Worm (Caenorhabditis elegans) whole organism, late embryonic: ENCODE results near the gene T01B4.3.

ENCODE experiments used
- C08G9.2 ChIP-seq: sonication (generic microtip); optimal IDR thresholded peaks from 2 replicates; lab custom pipeline; 2016; ENCODE audit warnings: mild to moderate bottlenecking, missing genetic modification characterization, moderate library complexity, missing compliant biosample characterization
- K02D7.2 ChIP-seq: sonication (generic microtip); optimal IDR thresholded peaks from 2 replicates; lab custom pipeline; 2017; ENCODE audit warnings: mild to moderate bottlenecking, missing genetic modification characterization, missing compliant biosample characterization
- K09A11.1 ChIP-seq: sonication (generic microtip); optimal IDR thresholded peaks from 2 replicates; lab custom pipeline; 2017; ENCODE audit warnings: antibody characterized with exemption, mild to moderate bottlenecking, missing genetic modification characterization, missing compliant biosample characterization; ENCODE audit not compliant: insufficient read depth
- T23F11.4 ChIP-seq: fragments of 200-800 bp; sonication (Bioruptor generic); optimal IDR thresholded peaks from 2 replicates; lab custom pipeline; 2018; ENCODE audit warnings: mild to moderate bottlenecking, missing genetic modification characterization, missing compliant biosample characterization
- Y22D7AL.16 ChIP-seq: sonication (generic microtip); optimal IDR thresholded peaks from 2 replicates; lab custom pipeline; 2016; ENCODE audit warnings: missing genetic modification characterization, missing compliant biosample characterization
- ceh-2 ChIP-seq: sonication (generic microtip); optimal IDR thresholded peaks from 2 replicates; lab custom pipeline; 2016; ENCODE audit warnings: missing genotype, missing genetic modification characterization, missing compliant biosample characterization
- ceh-24 ChIP-seq: sonication (generic microtip); optimal IDR thresholded peaks from 2 replicates; lab custom pipeline; 2016; ENCODE audit warnings: mild to moderate bottlenecking, missing genetic modification characterization, missing compliant biosample characterization
- ceh-30 ChIP-seq: fragments of 150-350 bp; optimal IDR thresholded peaks from 2 replicates; lab custom pipeline; 2014; ENCODE audit warnings: missing biosample characterization, missing genetic modification characterization
- ceh-31 ChIP-seq: sonication (generic microtip); optimal IDR thresholded peaks from 2 replicates; lab custom pipeline; 2016; ENCODE audit warnings: missing genetic modification characterization, missing compliant biosample characterization
- ceh-34 ChIP-seq: sonication (generic microtip); optimal IDR thresholded peaks from 2 replicates; lab custom pipeline; 2016; ENCODE audit warnings: mild to moderate bottlenecking, missing genetic modification characterization, missing compliant biosample characterization
- ceh-45 ChIP-seq: fragments of 200-800 bp; sonication (Bioruptor generic); IDR thresholded peaks from 2 replicates; pipeline ENCODE4 v1.3.6; 2022; ENCODE audit warnings: missing genetic modification reagents, missing genetic modification characterization, missing compliant biosample characterization
- ceh-9 ChIP-seq: sonication (generic microtip); optimal IDR thresholded peaks from 2 replicates; lab custom pipeline; 2016; ENCODE audit warnings: mild to moderate bottlenecking, missing genetic modification characterization, inconsistent platforms, missing compliant biosample characterization
- dmd-4 ChIP-seq: sonication (generic microtip); optimal IDR thresholded peaks from 2 replicates; lab custom pipeline; 2016; ENCODE audit warnings: borderline replicate concordance, missing genetic modification characterization, missing compliant biosample characterization
- dve-1 ChIP-seq: sonication (generic microtip); optimal IDR thresholded peaks from 2 replicates; lab custom pipeline; 2017; ENCODE audit warnings: antibody characterized with exemption, mild to moderate bottlenecking, missing genetic modification characterization, missing compliant biosample characterization
- elt-4 ChIP-seq: sonication (generic microtip); optimal IDR thresholded peaks from 2 replicates; lab custom pipeline; 2016; ENCODE audit warnings: missing genetic modification characterization, missing compliant biosample characterization
- ets-4 ChIP-seq: sonication (generic microtip); optimal IDR thresholded peaks from 2 replicates; lab custom pipeline; 2016; ENCODE audit warnings: missing genetic modification characterization, missing compliant biosample characterization
- eyg-1 ChIP-seq: sonication (generic microtip); optimal IDR thresholded peaks from 2 replicates; lab custom pipeline; 2016; ENCODE audit warnings: missing genotype, missing genetic modification characterization, missing compliant biosample characterization
- fkh-10 ChIP-seq: fragments of 150-350 bp; optimal IDR thresholded peaks from 2 replicates; lab custom pipeline; 2014; ENCODE audit warnings: missing biosample characterization, missing genetic modification reagents, missing genetic modification characterization
- fkh-6 ChIP-seq: sonication (generic microtip); optimal IDR thresholded peaks from 2 replicates; lab custom pipeline; 2016; ENCODE audit warnings: missing genetic modification characterization, missing compliant biosample characterization
- hlh-15 ChIP-seq: sonication (generic microtip); optimal IDR thresholded peaks from 2 replicates; lab custom pipeline; 2016; ENCODE audit warnings: missing genetic modification characterization, missing compliant biosample characterization
- hlh-6 ChIP-seq: sonication (generic microtip); optimal IDR thresholded peaks from 2 replicates; lab custom pipeline; 2016; ENCODE audit warnings: missing genotype, missing genetic modification characterization, missing compliant biosample characterization
- hlh-8 ChIP-seq: sonication (generic microtip); optimal IDR thresholded peaks from 2 replicates; lab custom pipeline; 2016; ENCODE audit warnings: missing genotype, missing genetic modification characterization, missing compliant biosample characterization
- lim-6 ChIP-seq: sonication (generic microtip); optimal IDR thresholded peaks from 2 replicates; lab custom pipeline; 2016; ENCODE audit warnings: missing genetic modification characterization, missing compliant biosample characterization
- odd-2 ChIP-seq: sonication (generic microtip); optimal IDR thresholded peaks from 2 replicates; lab custom pipeline; 2017; ENCODE audit warnings: antibody characterized with exemption, mild to moderate bottlenecking, missing genetic modification characterization, missing compliant biosample characterization
- pat-9 ChIP-seq: fragments of 200-800 bp; sonication (Bioruptor generic); optimal IDR thresholded peaks from 2 replicates; lab custom pipeline; 2018; ENCODE audit warnings: mild to moderate bottlenecking, missing genetic modification characterization, moderate library complexity, missing compliant biosample characterization
- pax-1 ChIP-seq: fragments of 150-350 bp; optimal IDR thresholded peaks from 2 replicates; lab custom pipeline; 2014; ENCODE audit warnings: missing biosample characterization, missing genetic modification characterization
- pqm-1 ChIP-seq: sonication (generic microtip); optimal IDR thresholded peaks from 2 replicates; lab custom pipeline; 2016; ENCODE audit warnings: missing genetic modification characterization, missing compliant biosample characterization
- sdc-2 ChIP-seq: sonication (generic microtip); optimal IDR thresholded peaks from 2 replicates; lab custom pipeline; 2016; ENCODE audit warnings: missing genotype, missing genetic modification characterization, missing compliant biosample characterization
- sox-4 ChIP-seq: sonication (generic microtip); optimal IDR thresholded peaks from 2 replicates; lab custom pipeline; 2017; ENCODE audit warnings: mild to moderate bottlenecking, missing genetic modification characterization, inconsistent platforms, missing compliant biosample characterization
- ttx-3 ChIP-seq: sonication (generic microtip); optimal IDR thresholded peaks from 2 replicates; lab custom pipeline; 2016; ENCODE audit warnings: missing genetic modification reagents, missing genetic modification characterization, missing compliant biosample characterization
- unc-3 ChIP-seq, 2 experiments: fragments of 200-800 bp in 1 of 2; sonication (Bioruptor generic) in 1 of 2; sonication (generic microtip) in 1 of 2; conservative IDR thresholded peaks in 1 of 2; optimal IDR thresholded peaks in 1 of 2; 2 replicates each; pipeline versions ENCODE4 v1.3.6 to Lab custom; 2016 to 2022; ENCODE audit warnings: missing compliant biosample characterization in 2 of 2, missing genetic modification characterization in 2 of 2, missing genetic modification reagents in 1 of 2
- unc-42 ChIP-seq: sonication (generic microtip); optimal IDR thresholded peaks from 2 replicates; lab custom pipeline; 2016; ENCODE audit warnings: missing genotype, missing genetic modification characterization, missing compliant biosample characterization
- unc-55 ChIP-seq: sonication (generic microtip); optimal IDR thresholded peaks from 2 replicates; lab custom pipeline; 2017; ENCODE audit warnings: missing biosample characterization, missing genetic modification reagents, missing genetic modification characterization
- unc-86 ChIP-seq: sonication (generic microtip); optimal IDR thresholded peaks from 2 replicates; lab custom pipeline; 2016; ENCODE audit warnings: missing genetic modification characterization, missing compliant biosample characterization

T01B4.3 gene

ce11 chrX:16317629-16318028 is at the start of gene T01B4.3:
Gene T01B4.3, minus strand, starts transcription at chrX:16317729.
- no peak for TF ChIP-seq elt-4 (tag; lab: Kevin White, UChicago)
- no peak for TF ChIP-seq hlh-8 (tag; lab: Kevin White, UChicago)
- TF ChIP-seq pat-9 (tag; lab: Kevin White, UChicago): no peak
- no peak for TF ChIP-seq pqm-1 (tag; lab: Kevin White, UChicago)
- TF ChIP-seq, all 69 proteins: peak for 0

DNA sequence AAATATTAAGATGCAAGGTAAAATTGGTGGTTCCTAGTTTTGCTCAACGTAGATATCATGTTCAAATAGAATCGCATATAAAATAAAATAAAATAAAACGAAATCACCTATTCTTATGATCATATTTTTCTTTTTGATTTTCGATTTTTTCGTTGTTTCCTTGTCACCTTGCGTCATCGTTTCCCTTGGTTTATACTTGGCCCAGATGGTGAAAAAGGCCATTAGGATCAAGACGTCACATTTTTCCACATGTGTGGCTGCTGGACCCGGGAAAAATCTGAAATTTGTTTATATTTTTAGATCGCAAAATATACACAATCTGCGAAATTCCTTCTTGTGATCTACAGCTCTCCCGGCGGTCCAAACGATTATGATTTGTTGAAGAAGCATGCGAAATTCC is 49.5 kb upstream of the T01B4.3 start, which contains the start of gene ace-1:
Gene ace-1 (plus strand): TSS at position 301 of the 400 bp plus-strand sequence.
- TF ChIP-seq hlh-8 (tag; lab: Kevin White, UChicago) (peak; percentile 0), hlh-15 (no peak), ets-4 (tag; lab: Kevin White, UChicago) (no peak), sdc-2 (tag; lab: Kevin White, UChicago) (no peak), dve-1 (tag; lab: Kevin White, UChicago) (no peak), dmd-4 (tag; lab: Kevin White, UChicago) (no peak), unc-3 (GFP tag; conservative IDR thresholded peaks at IDR 0.05; lab: Robert Waterston, UW) (no peak), unc-3 (tag; optimal IDR thresholded peaks at IDR 0.05; lab: Kevin White, UChicago) (no peak)

DNA sequence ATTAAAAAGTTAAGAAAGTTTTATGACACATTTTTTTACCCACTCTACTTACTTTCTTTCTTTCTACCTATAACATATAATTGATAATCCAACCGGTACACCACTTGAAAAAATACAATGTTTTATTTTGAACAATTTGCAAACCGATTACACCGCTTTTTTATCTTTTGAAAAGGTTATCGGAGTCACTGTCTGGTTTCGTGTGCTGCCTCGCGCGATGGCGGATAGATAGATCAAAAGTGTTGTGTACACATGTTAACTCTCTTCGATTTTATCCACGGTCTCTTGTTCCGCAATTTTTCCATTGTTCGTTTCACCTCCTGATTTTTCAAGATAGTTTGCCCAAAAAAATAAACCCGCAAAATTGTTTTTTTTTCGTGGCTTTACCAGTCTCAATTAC is 49.0 kb upstream of the T01B4.3 start:
- peak; percentile 50 for TF ChIP-seq fkh-10 (GFP tag; lab: Kevin White, UChicago)
- no peak for TF ChIP-seq hlh-6 (tag; lab: Kevin White, UChicago)
- no peak for TF ChIP-seq sdc-2 (tag; lab: Kevin White, UChicago)

DNA sequence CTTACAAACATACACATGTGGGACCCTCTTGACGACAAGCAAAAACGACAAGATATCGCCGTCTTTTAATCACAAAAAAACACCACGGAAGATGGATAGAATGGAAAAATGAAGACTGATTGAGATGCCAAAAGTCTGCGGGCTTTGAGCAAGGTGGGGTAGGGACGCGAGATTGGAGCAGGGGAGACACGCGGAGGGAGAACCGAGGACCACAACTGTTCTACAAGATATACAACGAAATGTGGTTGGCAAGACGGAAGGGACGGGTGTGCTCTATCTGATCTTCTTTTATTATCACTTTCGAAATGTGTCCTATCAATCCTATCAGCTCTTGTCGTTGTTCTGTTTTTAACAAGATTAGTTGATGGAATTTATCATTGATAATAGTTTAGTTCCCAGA is 46.1 kb upstream of the T01B4.3 start:
- TF ChIP-seq unc-42 (tag; lab: Kevin White, UChicago) (no peak), fkh-6 (tag; lab: Kevin White, UChicago) (no peak), ceh-24 (tag; lab: Kevin White, UChicago) (no peak), C08G9.2 (tag; lab: Kevin White, UChicago) (no peak), ttx-3 (tag; lab: Kevin White, UChicago) (no peak), sdc-2 (tag; lab: Kevin White, UChicago) (peak; percentile 4), Y22D7AL.16 (tag; lab: Kevin White, UChicago) (no peak), pqm-1 (tag; lab: Kevin White, UChicago) (no peak), ceh-2 (tag; lab: Kevin White, UChicago) (no peak), ceh-34 (tag; lab: Kevin White, UChicago) (no peak), sox-4 (no peak), unc-55 (no peak), fkh-10 (GFP tag; lab: Kevin White, UChicago) (peak; percentile 41), K02D7.2 (no peak), hlh-8 (tag; lab: Kevin White, UChicago) (no peak), ceh-45 (GFP tag; lab: Robert Waterston, UW) (no peak), ceh-30 (no peak)

- TF ChIP-seq hlh-8 (tag; lab: Kevin White, UChicago) (no peak), fkh-10 (GFP tag; lab: Kevin White, UChicago) (peak; percentile 1), C08G9.2 (tag; lab: Kevin White, UChicago) (no peak), K09A11.1 (tag; lab: Kevin White, UChicago) (no peak)
These were observed 43.5 kb upstream of the T01B4.3 start for ce11 chrX:16361001-16361400.

ce11 chrX:16357531-16357930 is 40.0 kb upstream of the T01B4.3 start:
- TF ChIP-seq T23F11.4 (no peak), K02D7.2 (no peak), unc-55 (no peak), dmd-4 (tag; lab: Kevin White, UChicago) (no peak), pax-1 (tag; lab: Kevin White, UChicago) (no peak), lim-6 (tag; lab: Kevin White, UChicago) (no peak), unc-86 (tag; lab: Kevin White, UChicago) (no peak), ceh-24 (tag; lab: Kevin White, UChicago) (no peak), ceh-9 (tag; lab: Kevin White, UChicago) (no peak), eyg-1 (tag; lab: Kevin White, UChicago) (no peak), odd-2 (tag; lab: Kevin White, UChicago) (no peak), ceh-31 (no peak), fkh-10 (GFP tag; lab: Kevin White, UChicago) (no peak), unc-42 (tag; lab: Kevin White, UChicago) (no peak)
